Fruit fly (Drosophila melanogaster): ENCODE measurements around the gene Sec71.

Sec71 gene

dm6 chr2L:13835002-13835910 lies 41.9 kb downstream of the Sec71 start, which contains the start of the genes mRpS23 and CenG1A (continued):
- TF ChIP-seq CG10979 (tag; optimal IDR thresholded peaks at IDR 0.05) (peak; percentile 100), dysf (GFP tag; IDR thresholded peaks at IDR 0.05) (peak; percentile 100), CG11723 (GFP tag; optimal IDR thresholded peaks at IDR 0.05) (peak; percentile 99), H15 (GFP tag; IDR thresholded peaks at IDR 0.05) (peak; percentile 100), chn (GFP tag; optimal IDR thresholded peaks at IDR 0.05) (peak; percentile 100), pum (GFP tag; optimal IDR thresholded peaks at IDR 0.05) (peak; percentile 100), unc-4 (GFP tag; IDR thresholded peaks at IDR 0.05; ENCODE audit: partially characterized antibody) (peak; percentile 82), bowl (GFP tag; IDR thresholded peaks at IDR 0.05) (peak; percentile 100), Xrp1 (GFP tag; IDR thresholded peaks at IDR 0.05) (peak; percentile 100), BEAF-32 (GFP tag; optimal IDR thresholded peaks at IDR 0.05) (peak; percentile 92), Hmx (GFP tag; optimal IDR thresholded peaks at IDR 0.05) (peak; percentile 99), Dad (GFP tag; optimal IDR thresholded peaks at IDR 0.05) (peak; percentile 100), Ada2b (GFP tag; IDR thresholded peaks at IDR 0.05) (peak; percentile 100), tup (GFP tag; optimal IDR thresholded peaks at IDR 0.05) (peak; percentile 99), run (tag; optimal IDR thresholded peaks at IDR 0.05) (peak; percentile 100), dmrt11E (tag; optimal IDR thresholded peaks at IDR 0.05) (peak; percentile 99), CG9215 (GFP tag; IDR thresholded peaks at IDR 0.05) (peak; percentile 99), MTF-1 (GFP tag; optimal IDR thresholded peaks at IDR 0.05; ENCODE audit: borderline replicate concordance) (peak; percentile 99), Sry-δ (GFP tag; optimal IDR thresholded peaks at IDR 0.05) (peak; percentile 87), CG4820 (GFP tag; optimal IDR thresholded peaks at IDR 0.05) (peak; percentile 99), ara (GFP tag; IDR thresholded peaks at IDR 0.05) (peak; percentile 100), CG30403 (GFP tag; optimal IDR thresholded peaks at IDR 0.05) (peak; percentile 100), kay (GFP tag; optimal IDR thresholded peaks at IDR 0.05) (peak; percentile 99), Atf3 (GFP tag; optimal IDR thresholded peaks at IDR 0.05) (peak; percentile 100), CG34224 (GFP tag; IDR thresholded peaks at IDR 0.05; ENCODE audit: partially characterized antibody) (peak; percentile 81), Doc2 (GFP tag; IDR thresholded peaks at IDR 0.05) (peak; percentile 99), abd-A (tag; optimal IDR thresholded peaks at IDR 0.05) (no peak), C15 (GFP tag; IDR thresholded peaks at IDR 0.05) (peak; percentile 100), sc (optimal IDR thresholded peaks at IDR 0.05) (no peak), sc (GFP tag; optimal IDR thresholded peaks at IDR 0.05) (peak; percentile 99), usp (GFP tag; optimal IDR thresholded peaks at IDR 0.05) (no peak), pan (optimal IDR thresholded peaks at IDR 0.05) (no peak), pan (GFP tag; optimal IDR thresholded peaks at IDR 0.05 in 1 of 2, IDR thresholded peaks at IDR 0.05 in 1 of 2) (peak in 1 of 2 experiments; percentile 100), cato (GFP tag; optimal IDR thresholded peaks at IDR 0.05; ENCODE audit: borderline replicate concordance) (peak; percentile 100), chif (GFP tag; optimal IDR thresholded peaks at IDR 0.05) (peak; percentile 100), CG10321 (GFP tag; IDR thresholded peaks at IDR 0.05) (peak; percentile 92), CG30020 (tag; optimal IDR thresholded peaks at IDR 0.05) (peak; percentile 92), jigr1 (GFP tag; IDR thresholded peaks at IDR 0.05) (peak; percentile 99), disco-r (GFP tag; optimal IDR thresholded peaks at IDR 0.05) (peak; percentile 99), ato (GFP tag; IDR thresholded peaks at IDR 0.05; ENCODE audit: partially characterized antibody) (0 out of 2 replicates have a peak, but pooled peaks have one; percentile 33), E2f2 (GFP tag; IDR thresholded peaks at IDR 0.05) (peak; percentile 95), phol (tag; optimal IDR thresholded peaks at IDR 0.05) (peak; percentile 99), CG2116 (GFP tag; optimal IDR thresholded peaks at IDR 0.05) (peak; percentile 95), onecut (GFP tag; IDR thresholded peaks at IDR 0.05) (peak; percentile 99), Oli (tag; optimal IDR thresholded peaks at IDR 0.05) (peak; percentile 100), Med (GFP tag) (peak; percentile 100), twi (tag; optimal IDR thresholded peaks at IDR 0.05) (peak; percentile 98), zfh2 (GFP tag; optimal IDR thresholded peaks at IDR 0.05) (peak; percentile 100), CG7928 (GFP tag; optimal IDR thresholded peaks at IDR 0.05) (peak; percentile 88)

All from whole organism, embryonic.